Fruit fly (Drosophila melanogaster) whole organism: ENCODE measurements around the gene CG31999.

Experiments
- CG8478 ChIP-seq: fragments of >200 bp; optimal IDR thresholded peaks from 2 replicates; lab custom pipeline; 2018; ENCODE audit warnings: inconsistent platforms
- EcR ChIP-seq, 2 experiments: fragments of >200 bp; optimal IDR thresholded peaks; 2 replicates each; lab custom pipeline; 2017; ENCODE audit warnings: missing biosample characterization in 2 of 2, missing genetic modification characterization in 2 of 2, missing genetic modification reagents in 2 of 2
- pan ChIP-seq: fragments of >200 bp; optimal IDR thresholded peaks from 2 replicates; lab custom pipeline; 2017
- psq ChIP-seq: fragments of >200 bp; optimal IDR thresholded peaks from 2 replicates; lab custom pipeline; 2017

- TF ChIP-seq pan (lab: Kevin White, UChicago) (no peak), CG8478 (lab: Kevin White, UChicago) (no peak), psq (lab: Kevin White, UChicago) (no peak), EcR (GFP tag; optimal IDR thresholded peaks at IDR 0.05; lab: Kevin White, UChicago) (no peak)
Observed at dm6 chr4:231185-231584, 3.6 kb upstream of the CG31999 start.
